Worm (Caenorhabditis elegans) whole organism, L4 larva: ENCODE measurements around the gene C16C8.9.

Experiments
- Y5F2A.4 ChIP-seq: fragments of 200-800 bp; sonication (Bioruptor generic); optimal IDR thresholded peaks from 2 replicates; lab custom pipeline; 2018; ENCODE audit warnings: mild to moderate bottlenecking, missing genetic modification characterization, missing compliant biosample characterization
- aha-1 ChIP-seq: fragments of 150-350 bp; peaks from one replicate; lab custom pipeline; 2014; ENCODE audit warnings: missing biosample characterization, missing genetic modification characterization
- arid-1 ChIP-seq: fragments of 200-800 bp; sonication (Bioruptor generic); conservative IDR thresholded peaks from 2 replicates; pipeline ENCODE4 v1.3.6; 2022; ENCODE audit warnings: missing genetic modification reagents, missing genetic modification characterization, missing compliant biosample characterization
- attf-4 ChIP-seq: sonication (generic microtip); optimal IDR thresholded peaks from 3 replicates; lab custom pipeline; 2017; ENCODE audit warnings: missing biosample characterization, missing genetic modification characterization
- ceh-20 ChIP-seq: fragments of 200-800 bp; sonication (Bioruptor generic); IDR thresholded peaks from 2 replicates; pipeline ENCODE4 v1.3.6; 2022; ENCODE audit warnings: missing genetic modification reagents, missing genetic modification characterization, missing compliant biosample characterization
- ceh-44 ChIP-seq: fragments of 200-800 bp; sonication (Bioruptor generic); IDR thresholded peaks from 2 replicates; pipeline ENCODE4 v1.3.6; 2022; ENCODE audit warnings: missing genetic modification reagents, missing genetic modification characterization, missing compliant biosample characterization
- ceh-82 ChIP-seq: sonication (generic microtip); optimal IDR thresholded peaks from 2 replicates; lab custom pipeline; 2017; ENCODE audit warnings: missing biosample characterization, missing genetic modification characterization
- ctbp-1 ChIP-seq: fragments of 200-800 bp; sonication (Bioruptor generic); IDR thresholded peaks from 2 replicates; pipeline ENCODE4 v1.3.6; 2022; ENCODE audit warnings: missing genetic modification reagents, missing genetic modification characterization, missing compliant biosample characterization
- daf-12 ChIP-seq: fragments of 150-350 bp; optimal IDR thresholded peaks from 2 replicates; lab custom pipeline; 2014; ENCODE audit warnings: missing biosample characterization, missing genetic modification reagents, missing genetic modification characterization
- daf-8 ChIP-seq: fragments of 200-800 bp; sonication (Bioruptor generic); IDR thresholded peaks from 2 replicates; pipeline ENCODE4 v1.3.6; 2022; ENCODE audit warnings: missing genetic modification characterization, missing compliant biosample characterization
- dmd-9 ChIP-seq: fragments of 200-800 bp; sonication (Bioruptor generic); IDR thresholded peaks from 2 replicates; pipeline ENCODE4 v1.3.6; 2022; ENCODE audit warnings: missing genetic modification reagents, missing genetic modification characterization, missing compliant biosample characterization
- duxl-1 ChIP-seq: sonication (generic microtip); optimal IDR thresholded peaks from 2 replicates; lab custom pipeline; 2016; ENCODE audit warnings: mild to moderate bottlenecking, missing genetic modification characterization, moderate library complexity, missing compliant biosample characterization; ENCODE audit not compliant: poor library complexity
- dve-1 ChIP-seq: sonication (generic microtip); optimal IDR thresholded peaks from 2 replicates; lab custom pipeline; 2017; ENCODE audit warnings: antibody characterized with exemption, mild to moderate bottlenecking, missing genetic modification characterization, missing compliant biosample characterization; ENCODE audit not compliant: insufficient read depth
- fkh-10 ChIP-seq: fragments of 150-350 bp; optimal IDR thresholded peaks from 2 replicates; lab custom pipeline; 2014; ENCODE audit warnings: missing biosample characterization, missing genetic modification reagents, missing genetic modification characterization
- fos-1 ChIP-seq: fragments of 150-350 bp; optimal IDR thresholded peaks from 2 replicates; lab custom pipeline; 2014; ENCODE audit warnings: missing biosample characterization, missing genetic modification characterization
- gei-8 ChIP-seq: fragments of 200-800 bp; sonication (Bioruptor generic); optimal IDR thresholded peaks from 2 replicates; lab custom pipeline; 2018; ENCODE audit warnings: mild to moderate bottlenecking, missing genetic modification characterization, missing compliant biosample characterization
- hif-1 ChIP-seq, 2 experiments: sonication (generic microtip); optimal IDR thresholded peaks; 2 replicates each; lab custom pipeline; 2016 to 2017; ENCODE audit warnings: missing compliant biosample characterization in 2 of 2, missing genetic modification characterization in 2 of 2, missing genetic modification reagents in 2 of 2, missing genotype in 2 of 2, mild to moderate bottlenecking in 1 of 2
- jun-1 ChIP-seq: fragments of 150-350 bp; optimal IDR thresholded peaks from 2 replicates; lab custom pipeline; 2014; ENCODE audit warnings: missing biosample characterization, missing genetic modification reagents, missing genetic modification characterization
- lin-15B ChIP-seq: fragments of 150-350 bp; sonication (generic microtip); optimal IDR thresholded peaks from 3 replicates; lab custom pipeline; 2014; ENCODE audit warnings: missing biosample characterization, missing genetic modification characterization
- lin-38 ChIP-seq: fragments of 200-800 bp; sonication (Bioruptor generic); IDR thresholded peaks from 2 replicates; pipeline ENCODE4 v1.3.6; 2022; ENCODE audit warnings: missing genetic modification reagents, missing genetic modification characterization, missing compliant biosample characterization
- lsy-2 ChIP-seq, 2 experiments: fragments of 150-350 bp in 1 of 2; sonication (generic microtip) in 1 of 2; optimal IDR thresholded peaks; 2 replicates each; lab custom pipeline; 2014 to 2017; ENCODE audit warnings: missing biosample characterization in 2 of 2, missing genetic modification characterization in 2 of 2
- madf-5 ChIP-seq, 2 experiments: fragments of 200-800 bp; sonication (Bioruptor generic); IDR thresholded peaks; 2 replicates each; pipeline ENCODE4 v1.3.6; 2022; ENCODE audit warnings: missing compliant biosample characterization in 2 of 2, missing genetic modification characterization in 2 of 2
- mxl-2 ChIP-seq: fragments of 200-800 bp; sonication (Bioruptor generic); conservative IDR thresholded peaks from 2 replicates; pipeline ENCODE4 v1.3.6; 2022; ENCODE audit warnings: missing genetic modification reagents, missing genetic modification characterization, missing compliant biosample characterization
- nhr-237 ChIP-seq: sonication (generic microtip); optimal IDR thresholded peaks from 2 replicates; lab custom pipeline; 2017; ENCODE audit warnings: missing biosample characterization, missing genetic modification characterization
- nhr-28 ChIP-seq: fragments of 150-350 bp; optimal IDR thresholded peaks from 2 replicates; lab custom pipeline; 2014; ENCODE audit warnings: missing biosample characterization, missing genetic modification characterization
- nhr-41 ChIP-seq: fragments of 200-800 bp; sonication (Bioruptor generic); IDR thresholded peaks from 2 replicates; pipeline ENCODE4 v1.3.6; 2022; ENCODE audit warnings: missing genetic modification reagents, missing genetic modification characterization, missing compliant biosample characterization
- nhr-48 ChIP-seq: sonication (generic microtip); optimal IDR thresholded peaks from 2 replicates; lab custom pipeline; 2016; ENCODE audit warnings: mild to moderate bottlenecking, missing genetic modification characterization, missing compliant biosample characterization
- nhr-6 ChIP-seq: fragments of 150-350 bp; optimal IDR thresholded peaks from 2 replicates; lab custom pipeline; 2014; ENCODE audit warnings: missing biosample characterization, missing genetic modification characterization
- nhr-77 ChIP-seq: fragments of 150-350 bp; optimal IDR thresholded peaks from 2 replicates; lab custom pipeline; 2014; ENCODE audit warnings: missing biosample characterization, missing genetic modification characterization
- rbr-2 ChIP-seq: sonication (generic microtip); optimal IDR thresholded peaks from 2 replicates; lab custom pipeline; 2016; ENCODE audit warnings: missing genotype, missing genetic modification characterization, missing compliant biosample characterization
- set-16 ChIP-seq: fragments of 200-800 bp; sonication (Bioruptor generic); IDR thresholded peaks from 2 replicates; pipeline ENCODE4 v1.3.6; 2022; ENCODE audit warnings: missing genetic modification reagents, missing genetic modification characterization, missing compliant biosample characterization
- snpc-1.2 ChIP-seq: fragments of 200-800 bp; sonication (Bioruptor generic); IDR thresholded peaks from 2 replicates; pipeline ENCODE4 v1.3.6; 2022; ENCODE audit warnings: missing genetic modification reagents, missing genetic modification characterization, missing compliant biosample characterization
- snpc-4 ChIP-seq: fragments of 150-350 bp; optimal IDR thresholded peaks from 2 replicates; lab custom pipeline; 2014; ENCODE audit warnings: missing biosample characterization, missing genetic modification characterization
- spr-3 ChIP-seq: fragments of 200-800 bp; sonication (Bioruptor generic); optimal IDR thresholded peaks from 2 replicates; lab custom pipeline; 2018; ENCODE audit warnings: mild to moderate bottlenecking, missing genetic modification characterization, missing compliant biosample characterization
- tag-97 ChIP-seq: fragments of 200-800 bp; sonication (Bioruptor generic); IDR thresholded peaks from 2 replicates; pipeline ENCODE4 v1.3.6; 2022; ENCODE audit warnings: missing genetic modification characterization, missing compliant biosample characterization
- tra-1 ChIP-seq: fragments of 200-800 bp; sonication (Bioruptor generic); IDR thresholded peaks from 2 replicates; pipeline ENCODE4 v1.3.6; 2022; ENCODE audit warnings: missing genetic modification reagents, missing genetic modification characterization, missing compliant biosample characterization
- unc-39 ChIP-seq: sonication (generic microtip); optimal IDR thresholded peaks from 2 replicates; lab custom pipeline; 2017; ENCODE audit warnings: missing biosample characterization, missing genetic modification characterization
- unc-62 ChIP-seq, 3 experiments: fragments of 150-350 bp in 1 of 3; sonication (generic microtip); optimal IDR thresholded peaks in 2 of 3; peaks in 1 of 3; 1 replicate in 1 of 3; 2 replicates in 2 of 3; lab custom pipeline; 2014 to 2017; ENCODE audit warnings: missing biosample characterization in 3 of 3, missing genetic modification characterization in 3 of 3, missing genetic modification reagents in 3 of 3, missing genotype in 1 of 3
- vab-7 ChIP-seq: fragments of 200-800 bp; sonication (Bioruptor generic); IDR thresholded peaks from 2 replicates; pipeline ENCODE4 v1.3.6; 2022; ENCODE audit warnings: missing genetic modification reagents, missing genetic modification characterization, missing compliant biosample characterization
- zfp-2 ChIP-seq: sonication (generic microtip); optimal IDR thresholded peaks from 2 replicates; lab custom pipeline; 2016; ENCODE audit warnings: mild to moderate bottlenecking, missing genetic modification characterization, missing compliant biosample characterization
- zip-11 ChIP-seq: fragments of 200-800 bp; sonication (Bioruptor generic); IDR thresholded peaks from 2 replicates; pipeline ENCODE4 v1.3.6; 2022; ENCODE audit warnings: missing genetic modification characterization, missing compliant biosample characterization
- ztf-11 ChIP-seq: fragments of 150-350 bp; optimal IDR thresholded peaks from 2 replicates; lab custom pipeline; 2014; ENCODE audit warnings: missing biosample characterization, missing genetic modification characterization

Gene C16C8.9

DNA sequence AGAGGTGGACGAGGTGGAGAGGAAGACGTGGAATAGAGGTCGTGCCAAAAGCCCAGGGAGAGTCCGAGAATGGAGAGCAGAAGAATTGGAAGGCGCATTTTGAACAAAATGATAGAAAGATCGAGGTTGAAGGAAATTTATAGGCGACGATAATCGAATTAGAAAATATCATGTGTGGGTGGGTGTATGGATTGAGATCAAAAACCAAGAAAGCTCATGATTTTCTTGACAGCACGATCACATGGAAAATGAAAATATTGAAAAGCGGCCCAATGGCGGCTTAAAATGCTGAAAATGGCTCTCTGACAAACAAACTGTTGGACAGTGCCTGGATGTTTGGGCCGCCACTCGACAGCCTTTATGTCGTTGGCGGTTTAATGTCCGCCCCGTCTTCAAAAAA is at the start of gene C16C8.9:
TSS of gene C16C8.9 (minus strand) at position 101 of the 400 bp plus-strand sequence.
- TF ChIP-seq unc-39 (tag; lab: Kevin White, UChicago) (no peak), dve-1 (tag; lab: Kevin White, UChicago) (no peak), vab-7 (no peak), hif-1 (tag; optimal IDR thresholded peaks at IDR 0.05; lab: Kevin White, UChicago) (no peak), ceh-44 (GFP tag; lab: Robert Waterston, UW) (no peak), fos-1 (no peak), nhr-48 (no peak)
- TF ChIP-seq, all 104 proteins: peak for 0

DNA sequence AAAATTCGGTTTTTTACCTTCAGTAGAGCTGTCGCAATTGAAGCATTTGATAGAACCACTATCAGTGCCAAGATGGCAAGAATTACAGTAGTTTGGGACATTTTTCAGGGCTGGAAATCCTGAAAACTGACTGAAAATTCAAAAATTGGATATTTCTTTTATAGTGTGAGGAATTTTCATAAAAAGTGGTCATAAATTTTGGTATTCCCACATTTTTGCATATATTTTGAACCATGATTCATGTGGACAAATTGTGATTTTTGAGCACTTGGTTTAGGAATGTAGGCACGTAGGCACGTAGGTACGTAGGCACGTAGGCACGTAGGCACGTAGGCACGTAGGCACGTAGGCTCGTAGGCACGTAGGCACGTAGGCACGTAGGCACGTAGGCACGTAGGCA is 49.2 kb upstream of the C16C8.9 start, which contains the start of gene Y49F6B.19:
TSS of gene Y49F6B.19 (minus strand) at position 101 of the 400 bp plus-strand sequence.
- TF ChIP-seq tra-1: 0 out of 2 replicates have a peak, but pooled peaks have one; percentile 19
- no peak for TF ChIP-seq rbr-2 (tag; lab: Kevin White, UChicago)
- no peak for TF ChIP-seq gei-8
- TF ChIP-seq duxl-1 (tag; lab: Kevin White, UChicago): no peak
- no peak for TF ChIP-seq attf-4 (tag; lab: Kevin White, UChicago)
- TF ChIP-seq nhr-6 (tag; lab: Kevin White, UChicago): no peak
- no peak for TF ChIP-seq set-16
- no peak for TF ChIP-seq dmd-9
- TF ChIP-seq, all 104 proteins: peak for 1

DNA sequence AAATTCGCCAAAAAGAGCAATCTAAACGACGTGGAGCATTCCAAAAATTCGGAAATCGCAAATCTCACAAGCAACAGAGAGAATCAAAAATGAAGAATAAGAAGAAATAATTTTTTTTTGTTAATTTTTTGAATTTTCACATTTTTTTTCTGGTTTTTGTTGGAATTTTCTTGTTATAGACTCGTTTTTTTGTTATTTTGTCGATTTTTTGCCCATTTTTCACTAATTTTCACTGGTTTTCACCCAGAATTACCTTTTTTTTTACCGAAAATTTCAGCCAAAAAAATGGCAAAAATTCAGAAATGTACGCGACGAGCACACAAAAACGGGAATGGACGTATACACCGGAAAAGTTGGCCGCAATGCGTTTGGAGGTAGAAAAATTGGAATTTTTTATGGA is 41.7 kb upstream of the C16C8.9 start, which contains the start of gene cyh-1:
TSS of gene cyh-1 (plus strand) at position 301 of the 400 bp plus-strand sequence.
- TF ChIP-seq ztf-11 (tag; lab: Kevin White, UChicago) (no peak), lin-38 (GFP tag; lab: Robert Waterston, UW) (0 out of 2 replicates have a peak, but pooled peaks have one; percentile 15)

DNA sequence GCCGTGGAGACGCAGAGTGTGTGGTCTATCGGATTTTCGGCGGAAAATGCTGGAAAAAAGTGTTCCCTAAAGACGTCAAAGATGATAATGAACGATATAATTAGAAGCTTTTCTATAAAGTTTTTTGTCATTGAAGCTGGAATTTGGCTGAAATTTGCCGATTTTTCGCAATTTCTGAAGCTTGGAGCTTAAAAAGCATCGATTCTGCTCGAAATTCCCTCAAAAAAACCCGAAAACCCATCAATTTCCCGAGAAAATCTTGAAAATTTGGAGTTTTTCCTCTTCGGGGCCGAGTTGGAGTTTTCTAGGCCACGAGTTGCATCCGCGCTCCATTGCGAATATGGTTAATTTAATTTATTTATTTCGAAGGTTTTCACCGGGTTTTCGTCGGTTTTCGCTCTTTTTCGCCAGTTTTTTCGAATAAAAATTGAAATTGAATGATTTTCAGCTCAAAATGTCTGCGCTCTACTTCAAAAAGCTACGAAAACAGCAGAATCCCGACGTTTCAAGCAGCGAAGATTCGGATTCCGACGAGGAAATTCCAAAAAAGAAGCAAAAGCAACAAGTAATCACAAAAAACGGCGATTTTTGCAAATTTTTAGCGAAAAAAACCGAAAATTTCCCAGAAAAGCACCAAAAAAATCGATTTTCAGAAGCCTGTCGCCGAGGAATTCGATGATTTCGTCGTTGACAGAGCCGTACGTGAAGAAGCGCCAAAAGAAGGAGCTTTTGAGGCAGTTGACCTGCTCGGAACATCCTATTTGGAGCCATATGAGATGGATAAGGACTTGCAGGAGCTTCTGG is 39.7 kb upstream of the C16C8.9 start, which contains the start of the genes col-71 and Y49F6B.2:
TSS of gene col-71 (minus strand) at position 51 of the 804 bp plus-strand sequence.
TSS of gene Y49F6B.2 (plus strand) at position 449 of the 804 bp plus-strand sequence.
- TF ChIP-seq mxl-2: no peak
- TF ChIP-seq snpc-4 (tag; lab: Kevin White, UChicago): no peak
- TF ChIP-seq arid-1 (GFP tag; lab: Robert Waterston, UW): 0 out of 2 replicates have a peak, but pooled peaks have one; percentile 7
- TF ChIP-seq ctbp-1 (GFP tag; lab: Robert Waterston, UW): 0 out of 2 replicates have a peak, but pooled peaks have one; percentile 49
- no peak for TF ChIP-seq Y5F2A.4 (GFP tag; lab: Kevin White, UChicago)
- no peak for TF ChIP-seq daf-8 (GFP tag; lab: Robert Waterston, UW)
- TF ChIP-seq jun-1 (tag; lab: Kevin White, UChicago): no peak
- no peak for TF ChIP-seq snpc-1.2 (GFP tag; lab: Robert Waterston, UW)
- no peak for TF ChIP-seq nhr-237 (tag; lab: Kevin White, UChicago)
- TF ChIP-seq gei-8: no peak
- no peak for TF ChIP-seq tag-97 (GFP tag; lab: Robert Waterston, UW)
- no peak for TF ChIP-seq zfp-2
- TF ChIP-seq unc-62 (GFP tag; optimal IDR thresholded peaks at IDR 0.05 in 1 of 2; lab: Kevin White, UChicago): peak in 1 of 2 experiments; percentile 97
- no peak for TF ChIP-seq unc-62 (tag; optimal IDR thresholded peaks at IDR 0.05; lab: Kevin White, UChicago)
- TF ChIP-seq duxl-1 (tag; lab: Kevin White, UChicago): peak; percentile 67
- TF ChIP-seq nhr-77 (tag; lab: Kevin White, UChicago): peak; percentile 4
- peak; percentile 40 for TF ChIP-seq lin-15B (tag; lab: Kevin White, UChicago)
- peak; percentile 19 for TF ChIP-seq nhr-28 (tag; lab: Kevin White, UChicago)
- TF ChIP-seq vab-7: no peak
- TF ChIP-seq dmd-9: peak; percentile 64; the same call in 1 of the 2 replicates
- peak; percentile 66 for TF ChIP-seq fkh-10 (GFP tag; lab: Kevin White, UChicago)
- TF ChIP-seq aha-1 (tag; lab: Kevin White, UChicago): no peak
- no peak for TF ChIP-seq unc-39 (tag; lab: Kevin White, UChicago)
- no peak for TF ChIP-seq zip-11 (GFP tag; lab: Robert Waterston, UW)
- TF ChIP-seq lsy-2 (tag; optimal IDR thresholded peaks at IDR 0.05; lab: Kevin White, UChicago): peak in 1 of 2 experiments; percentile 85
- TF ChIP-seq ceh-20: no peak
- peak; percentile 78 for TF ChIP-seq rbr-2 (tag; lab: Kevin White, UChicago)
- no peak for TF ChIP-seq madf-5 (GFP tag; IDR thresholded peaks at IDR 0.05; lab: Robert Waterston, UW)
- TF ChIP-seq ceh-44 (GFP tag; lab: Robert Waterston, UW): peak; percentile 48; the same call in 1 of the 2 replicates
- TF ChIP-seq ceh-82 (tag; lab: Kevin White, UChicago): no peak
- TF ChIP-seq nhr-6 (tag; lab: Kevin White, UChicago): peak; percentile 45
- TF ChIP-seq daf-12 (tag; lab: Kevin White, UChicago): no peak
- no peak for TF ChIP-seq nhr-41 (GFP tag; lab: Robert Waterston, UW)
- no peak for TF ChIP-seq spr-3 (GFP tag; lab: Kevin White, UChicago)
